Fruit fly (Drosophila melanogaster): ENCODE measurements around the gene spdi.

spdi gene

dm6 chrX:618583-618982 is 1.4 kb downstream of the spdi start (continued):
- TF ChIP-seq CG11723 (GFP tag; optimal IDR thresholded peaks at IDR 0.05) (no peak), CkIIα-i1 (GFP tag; IDR thresholded peaks at IDR 0.05) (no peak), Eip74EF (GFP tag; optimal IDR thresholded peaks at IDR 0.05) (no peak), crc (GFP tag; optimal IDR thresholded peaks at IDR 0.05) (no peak), exex (tag; optimal IDR thresholded peaks at IDR 0.05) (no peak), en (GFP tag; optimal IDR thresholded peaks at IDR 0.05) (no peak), CG16779 (GFP tag; IDR thresholded peaks at IDR 0.05) (no peak), CG11085 (GFP tag; IDR thresholded peaks at IDR 0.05) (no peak), CG1647 (GFP tag; optimal IDR thresholded peaks at IDR 0.05) (no peak), CHES-1-like (GFP tag; optimal IDR thresholded peaks at IDR 0.05) (no peak), CG10959 (GFP tag; IDR thresholded peaks at IDR 0.05) (no peak), ranshi (GFP tag; IDR thresholded peaks at IDR 0.05) (peak; percentile 18; the same call in 1 of the 2 replicates), trem (tag; optimal IDR thresholded peaks at IDR 0.05) (no peak), CG12391 (tag; optimal IDR thresholded peaks at IDR 0.05) (no peak), CG14050 (GFP tag; IDR thresholded peaks at IDR 0.05) (no peak), Spps (tag; optimal IDR thresholded peaks at IDR 0.05) (no peak), Tbp (GFP tag; optimal IDR thresholded peaks at IDR 0.05) (no peak), CG11456 (GFP tag; IDR thresholded peaks at IDR 0.05) (0 out of 3 replicates have a peak, but pooled peaks have one; percentile 32), CG6683 (GFP tag; optimal IDR thresholded peaks at IDR 0.05) (no peak), ara (GFP tag; IDR thresholded peaks at IDR 0.05) (no peak), CG5245 (GFP tag; optimal IDR thresholded peaks at IDR 0.05) (peak; percentile 0), CG7987 (GFP tag; optimal IDR thresholded peaks at IDR 0.05) (no peak), CG9215 (GFP tag; IDR thresholded peaks at IDR 0.05) (0 out of 2 replicates have a peak, but pooled peaks have one; percentile 15), CG10366 (GFP tag; IDR thresholded peaks at IDR 0.05) (no peak), CG6765 (GFP tag; optimal IDR thresholded peaks at IDR 0.05) (no peak), CG6854 (GFP tag; optimal IDR thresholded peaks at IDR 0.05) (no peak), CG8359 (GFP tag; optimal IDR thresholded peaks at IDR 0.05; ENCODE audit: borderline replicate concordance) (no peak), CG1602 (GFP tag; optimal IDR thresholded peaks at IDR 0.05) (no peak), NFAT (GFP tag; IDR thresholded peaks at IDR 0.05) (no peak), CG34422 (GFP tag; IDR thresholded peaks at IDR 0.05) (no peak), Xbp1 (GFP tag; optimal IDR thresholded peaks at IDR 0.05) (peak; percentile 24), phol (tag; optimal IDR thresholded peaks at IDR 0.05) (peak; percentile 34), CG7786 (GFP tag; optimal IDR thresholded peaks at IDR 0.05) (peak; percentile 53), unpg (GFP tag; optimal IDR thresholded peaks at IDR 0.05) (peak; percentile 3), CG15601 (tag; optimal IDR thresholded peaks at IDR 0.05) (no peak), bab2 (GFP tag; optimal IDR thresholded peaks at IDR 0.05) (peak; percentile 48), bigmax (GFP tag; optimal IDR thresholded peaks at IDR 0.05) (no peak), Neu2 (GFP tag; optimal IDR thresholded peaks at IDR 0.05; ENCODE audit: borderline replicate concordance) (no peak), onecut (GFP tag; IDR thresholded peaks at IDR 0.05) (no peak), CG16813 (GFP tag; IDR thresholded peaks at IDR 0.05; ENCODE audit: partially characterized antibody) (no peak), jing (GFP tag; optimal IDR thresholded peaks at IDR 0.05) (no peak), Drgx (GFP tag; IDR thresholded peaks at IDR 0.05) (no peak), lab (GFP tag; optimal IDR thresholded peaks at IDR 0.05) (peak; percentile 1), z (GFP tag; IDR thresholded peaks at IDR 0.05) (no peak), CG2712 (tag; optimal IDR thresholded peaks at IDR 0.05) (peak; percentile 49), CG18764 (GFP tag; optimal IDR thresholded peaks at IDR 0.05) (no peak), chn (GFP tag; optimal IDR thresholded peaks at IDR 0.05) (peak; percentile 17), Bgb (GFP tag; IDR thresholded peaks at IDR 0.05; ENCODE audit: partially characterized antibody) (no peak), CG9797 (GFP tag; optimal IDR thresholded peaks at IDR 0.05) (no peak), HmgD (GFP tag; optimal IDR thresholded peaks at IDR 0.05) (no peak), slbo (GFP tag; IDR thresholded peaks at IDR 0.05) (0 out of 2 replicates have a peak, but pooled peaks have one; percentile 22), Hmx (GFP tag; optimal IDR thresholded peaks at IDR 0.05) (no peak)
